Worm (Caenorhabditis elegans) whole organism, young adult: ENCODE measurements around the gene srd-36.

Experiments
- B0261.1 ChIP-seq: sonication (generic microtip); optimal IDR thresholded peaks from 2 replicates; lab custom pipeline; 2016; ENCODE audit warnings: mild to moderate bottlenecking, missing genetic modification characterization, moderate library complexity, missing compliant biosample characterization
- B0336.3 ChIP-seq: fragments of 200-800 bp; sonication (Bioruptor generic); IDR thresholded peaks from 2 replicates; pipeline ENCODE4 v1.3.6; 2022; ENCODE audit warnings: missing genetic modification characterization, missing compliant biosample characterization
- C06A6.2 ChIP-seq: fragments of 200-800 bp; sonication (Bioruptor generic); conservative IDR thresholded peaks from 2 replicates; pipeline ENCODE4 v1.3.6; 2022; ENCODE audit warnings: missing genetic modification characterization, missing compliant biosample characterization
- C17E4.6 ChIP-seq: fragments of 200-800 bp; sonication (Bioruptor generic); IDR thresholded peaks from 2 replicates; pipeline ENCODE4 v1.3.6; 2022; ENCODE audit warnings: missing genetic modification reagents, missing genetic modification characterization, missing compliant biosample characterization
- D2030.7 ChIP-seq: fragments of 200-800 bp; sonication (Bioruptor generic); IDR thresholded peaks from 2 replicates; pipeline ENCODE4 v1.3.6; 2022; ENCODE audit warnings: missing genetic modification reagents, missing genetic modification characterization, missing compliant biosample characterization
- F10E7.11 ChIP-seq: sonication (generic microtip); optimal IDR thresholded peaks from 2 replicates; lab custom pipeline; 2017; ENCODE audit warnings: mild to moderate bottlenecking, missing genetic modification characterization, moderate library complexity, missing compliant biosample characterization
- F49E8.2 ChIP-seq: sonication (generic microtip); optimal IDR thresholded peaks from 3 replicates; lab custom pipeline; 2017; ENCODE audit warnings: missing genetic modification characterization, mild to moderate bottlenecking, missing compliant biosample characterization, antibody characterized with exemption, moderate library complexity; ENCODE audit not compliant: insufficient read depth
- K12H6.12 ChIP-seq: fragments of 200-800 bp; sonication (Bioruptor generic); optimal IDR thresholded peaks from 2 replicates; lab custom pipeline; 2018; ENCODE audit warnings: mild to moderate bottlenecking, missing genetic modification characterization, missing compliant biosample characterization
- Y67H2A.10 ChIP-seq: fragments of 200-800 bp; sonication (Bioruptor generic); conservative IDR thresholded peaks from 2 replicates; pipeline ENCODE4 v1.3.6; 2022; ENCODE audit warnings: missing genetic modification reagents, missing genetic modification characterization, missing compliant biosample characterization
- Y95B8A.8 ChIP-seq: fragments of 200-800 bp; sonication (Bioruptor generic); IDR thresholded peaks from 2 replicates; pipeline ENCODE4 v1.3.6; 2022; ENCODE audit warnings: missing genetic modification reagents, missing genetic modification characterization, missing compliant biosample characterization
- akir-1 ChIP-seq: fragments of 200-800 bp; sonication (Bioruptor generic); optimal IDR thresholded peaks from 2 replicates; lab custom pipeline; 2018; ENCODE audit warnings: mild to moderate bottlenecking, missing genetic modification characterization, moderate library complexity, missing compliant biosample characterization
- ama-1 ChIP-seq, 3 experiments: fragments of 150-350 bp in 1 of 3; sonication (generic microtip) in 2 of 3; optimal IDR thresholded peaks; 2 replicates each; lab custom pipeline; 2014 to 2018; ENCODE audit warnings: missing biosample characterization in 2 of 3, missing genetic modification characterization in 2 of 3, missing genetic modification reagents in 2 of 3
- aptf-2 ChIP-seq: fragments of 200-800 bp; sonication (Bioruptor generic); conservative IDR thresholded peaks from 2 replicates; pipeline ENCODE4 v1.3.6; 2022; ENCODE audit warnings: missing genetic modification reagents, missing genetic modification characterization, missing compliant biosample characterization
- atf-7 ChIP-seq: sonication (generic microtip); optimal IDR thresholded peaks from 2 replicates; lab custom pipeline; 2017; ENCODE audit warnings: mild to moderate bottlenecking, missing genetic modification characterization, missing compliant biosample characterization
- attf-6 ChIP-seq: fragments of 200-800 bp; sonication (Bioruptor generic); IDR thresholded peaks from 2 replicates; pipeline ENCODE4 v1.3.6; 2022; ENCODE audit warnings: missing genetic modification reagents, missing genetic modification characterization, missing compliant biosample characterization
- bed-2 ChIP-seq: fragments of 200-800 bp; sonication (Bioruptor generic); IDR thresholded peaks from 2 replicates; pipeline ENCODE4 v1.3.6; 2022; ENCODE audit warnings: missing genetic modification reagents, missing genetic modification characterization, missing compliant biosample characterization
- ccch-3 ChIP-seq: fragments of 200-800 bp; sonication (Bioruptor generic); optimal IDR thresholded peaks from 2 replicates; lab custom pipeline; 2018; ENCODE audit warnings: mild to moderate bottlenecking, missing genetic modification characterization, missing compliant biosample characterization
- cebp-1 ChIP-seq, 2 experiments: fragments of 200-800 bp in 1 of 2; sonication (Bioruptor generic) in 1 of 2; sonication (generic microtip) in 1 of 2; IDR thresholded peaks in 1 of 2; optimal IDR thresholded peaks in 1 of 2; 2 replicates each; pipeline versions ENCODE4 v1.3.6 to Lab custom; 2017 to 2022; ENCODE audit warnings: missing compliant biosample characterization in 2 of 2, missing genetic modification characterization in 2 of 2, mild to moderate bottlenecking in 1 of 2, missing genetic modification reagents in 1 of 2, moderate library complexity in 1 of 2
- ceh-27 ChIP-seq: fragments of 200-800 bp; sonication (Bioruptor generic); optimal IDR thresholded peaks from 2 replicates; lab custom pipeline; 2018; ENCODE audit warnings: mild to moderate bottlenecking, missing genetic modification characterization, moderate library complexity, missing compliant biosample characterization
- ceh-40 ChIP-seq: fragments of 200-800 bp; sonication (Bioruptor generic); IDR thresholded peaks from 2 replicates; pipeline ENCODE4 v1.3.6; 2022; ENCODE audit warnings: missing genetic modification characterization, missing compliant biosample characterization
- die-1 ChIP-seq: sonication (generic microtip); optimal IDR thresholded peaks from 2 replicates; lab custom pipeline; 2016; ENCODE audit warnings: missing genotype, mild to moderate bottlenecking, missing genetic modification characterization, missing compliant biosample characterization
- dox-1 ChIP-seq: fragments of 200-800 bp; sonication (Bioruptor generic); IDR thresholded peaks from 2 replicates; pipeline ENCODE4 v1.3.6; 2022; ENCODE audit warnings: missing genetic modification reagents, missing genetic modification characterization, missing compliant biosample characterization
- egl-18 ChIP-seq: fragments of 200-800 bp; sonication (Bioruptor generic); IDR thresholded peaks from 2 replicates; pipeline ENCODE4 v1.3.6; 2022; ENCODE audit warnings: missing genetic modification reagents, missing genetic modification characterization, missing compliant biosample characterization
- egl-44 ChIP-seq: fragments of 200-800 bp; sonication (Bioruptor generic); IDR thresholded peaks from 2 replicates; pipeline ENCODE4 v1.3.6; 2022; ENCODE audit warnings: missing genetic modification reagents, missing genetic modification characterization, missing compliant biosample characterization
- fkh-3 ChIP-seq: sonication (generic microtip); optimal IDR thresholded peaks from 2 replicates; lab custom pipeline; 2016; ENCODE audit warnings: mild to moderate bottlenecking, missing genetic modification characterization, missing compliant biosample characterization
- hmg-1.2 ChIP-seq: fragments of 200-800 bp; sonication (Bioruptor generic); IDR thresholded peaks from 2 replicates; pipeline ENCODE4 v1.3.6; 2022; ENCODE audit warnings: missing genetic modification reagents, missing genetic modification characterization, missing compliant biosample characterization
- lin-40 ChIP-seq: sonication (generic microtip); optimal IDR thresholded peaks from 2 replicates; lab custom pipeline; 2016; ENCODE audit warnings: missing genetic modification characterization, mild to moderate bottlenecking, missing compliant biosample characterization, missing genotype, missing genetic modification reagents
- lin-54 ChIP-seq: fragments of 200-800 bp; sonication (Bioruptor generic); optimal IDR thresholded peaks from 2 replicates; lab custom pipeline; 2018; ENCODE audit warnings: mild to moderate bottlenecking, missing genetic modification characterization, missing compliant biosample characterization
- madf-3 ChIP-seq: fragments of 200-800 bp; sonication (Bioruptor generic); IDR thresholded peaks from 2 replicates; pipeline ENCODE4 v1.3.6; 2022; ENCODE audit warnings: missing genetic modification reagents, missing genetic modification characterization, missing compliant biosample characterization
- madf-6 ChIP-seq: fragments of 200-800 bp; sonication (Bioruptor generic); IDR thresholded peaks from 2 replicates; pipeline ENCODE4 v1.3.6; 2022; ENCODE audit warnings: missing genetic modification reagents, missing genetic modification characterization, missing compliant biosample characterization
- mcd-1 ChIP-seq: fragments of 200-800 bp; sonication (Bioruptor generic); IDR thresholded peaks from 2 replicates; pipeline ENCODE4 v1.3.6; 2022; ENCODE audit warnings: missing genetic modification reagents, missing genetic modification characterization, missing compliant biosample characterization
- nhr-179 ChIP-seq: sonication (generic microtip); optimal IDR thresholded peaks from 2 replicates; lab custom pipeline; 2016; ENCODE audit warnings: mild to moderate bottlenecking, missing genetic modification characterization, missing compliant biosample characterization
- nhr-27 ChIP-seq: fragments of 200-800 bp; sonication (Bioruptor generic); optimal IDR thresholded peaks from 2 replicates; lab custom pipeline; 2018; ENCODE audit warnings: mild to moderate bottlenecking, missing genetic modification characterization, moderate library complexity, missing compliant biosample characterization
- nhr-80 ChIP-seq: sonication (generic microtip); optimal IDR thresholded peaks from 2 replicates; lab custom pipeline; 2016; ENCODE audit warnings: missing genetic modification characterization, missing compliant biosample characterization
- pbrm-1 ChIP-seq: fragments of 200-800 bp; sonication (Bioruptor generic); IDR thresholded peaks from 2 replicates; pipeline ENCODE4 v1.3.6; 2022; ENCODE audit warnings: missing genetic modification reagents, missing genetic modification characterization, missing compliant biosample characterization
- pha-4 ChIP-seq: fragments of 150-350 bp; sonication (generic microtip); optimal IDR thresholded peaks from 2 replicates; lab custom pipeline; 2014; ENCODE audit warnings: missing biosample characterization, missing genetic modification reagents, missing genetic modification characterization
- rcor-1 ChIP-seq: fragments of 200-800 bp; sonication (Bioruptor generic); IDR thresholded peaks from 2 replicates; pipeline ENCODE4 v1.3.6; 2022; ENCODE audit warnings: missing genetic modification reagents, missing genetic modification characterization, missing compliant biosample characterization
- repo-1 ChIP-seq: sonication (generic microtip); optimal IDR thresholded peaks from 2 replicates; lab custom pipeline; 2017; ENCODE audit warnings: mild to moderate bottlenecking, missing genetic modification characterization, missing compliant biosample characterization
- rpc-1 ChIP-seq, 2 experiments: fragments of 150-350 bp in 1 of 2; sonication (generic microtip) in 1 of 2; optimal IDR thresholded peaks; 2 replicates each; lab custom pipeline; 2014 to 2018; ENCODE audit warnings: missing biosample characterization in 1 of 2, missing genetic modification characterization in 1 of 2, missing genetic modification reagents in 1 of 2, missing genotype in 1 of 2
- snpc-1.3 ChIP-seq: sonication (generic microtip); optimal IDR thresholded peaks from 2 replicates; lab custom pipeline; 2017; ENCODE audit warnings: missing genetic modification characterization, mild to moderate bottlenecking, missing compliant biosample characterization, antibody characterized with exemption, moderate library complexity, missing genotype, missing genetic modification reagents; ENCODE audit not compliant: insufficient read depth
- tbp1 ChIP-seq: fragments of 200-800 bp; sonication (Bioruptor generic); optimal IDR thresholded peaks from 2 replicates; lab custom pipeline; 2018; ENCODE audit warnings: mild to moderate bottlenecking, missing genetic modification characterization, missing compliant biosample characterization
- tlf-1 ChIP-seq: fragments of 200-800 bp; sonication (Bioruptor generic); optimal IDR thresholded peaks from 2 replicates; lab custom pipeline; 2018; ENCODE audit warnings: mild to moderate bottlenecking, missing genetic modification characterization, missing compliant biosample characterization
- xnd-1 ChIP-seq: sonication (generic microtip); optimal IDR thresholded peaks from 2 replicates; lab custom pipeline; 2016; ENCODE audit warnings: missing genotype, missing genetic modification reagents, missing genetic modification characterization, missing compliant biosample characterization
- zim-3 ChIP-seq: sonication (generic microtip); optimal IDR thresholded peaks from 2 replicates; lab custom pipeline; 2017; ENCODE audit warnings: mild to moderate bottlenecking, missing genetic modification characterization, moderate library complexity, missing compliant biosample characterization
- ztf-25 ChIP-seq: fragments of 200-800 bp; sonication (Bioruptor generic); IDR thresholded peaks from 2 replicates; pipeline ENCODE4 v1.3.6; 2022; ENCODE audit warnings: missing genetic modification reagents, missing genetic modification characterization, missing compliant biosample characterization

srd-36 gene

DNA sequence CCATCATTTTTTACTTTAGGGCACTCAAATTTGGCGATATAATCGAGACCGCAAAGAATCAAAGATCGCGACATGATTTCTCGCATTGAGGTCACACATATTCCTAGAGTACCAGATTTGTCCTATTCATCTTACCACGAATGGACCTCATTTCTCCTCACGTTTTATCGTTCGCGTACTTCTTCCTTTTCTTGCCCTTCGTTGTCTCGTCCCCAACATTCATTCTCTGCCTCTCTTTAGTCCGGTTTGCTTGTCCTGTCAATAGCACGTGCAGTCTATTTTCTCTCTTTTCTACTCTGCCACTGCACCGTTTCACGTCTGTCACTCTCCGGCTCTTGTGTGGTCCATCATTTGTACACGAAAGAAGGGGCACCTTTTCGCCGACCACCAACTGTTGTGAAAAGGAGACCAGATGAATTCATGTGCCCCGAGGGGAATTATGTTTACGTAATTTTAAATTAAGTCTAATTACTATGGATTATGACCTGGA is 43.2 kb downstream of the srd-36 start:
- TF ChIP-seq die-1 (tag; lab: Kevin White, UChicago): no peak
- TF ChIP-seq dox-1 (GFP tag; lab: Robert Waterston, UW): no peak
- TF ChIP-seq ccch-3: no peak
- TF ChIP-seq mcd-1: no peak
- no peak for TF ChIP-seq B0261.1
- TF ChIP-seq D2030.7 (GFP tag; lab: Robert Waterston, UW): no peak
- TF ChIP-seq nhr-80 (tag; lab: Kevin White, UChicago): peak; percentile 74
- no peak for TF ChIP-seq cebp-1 (GFP tag; IDR thresholded peaks at IDR 0.05; lab: Robert Waterston, UW)
- peak; percentile 60 for TF ChIP-seq cebp-1 (tag; optimal IDR thresholded peaks at IDR 0.05; lab: Kevin White, UChicago)
- TF ChIP-seq Y67H2A.10 (GFP tag; lab: Robert Waterston, UW): no peak
- TF ChIP-seq C06A6.2 (GFP tag; lab: Robert Waterston, UW): no peak
- TF ChIP-seq tbp1 (GFP tag; lab: Kevin White, UChicago): peak; percentile 25
- peak; percentile 71; the same call in 1 of the 2 replicates for TF ChIP-seq hmg-1.2 (GFP tag; lab: Robert Waterston, UW)
- TF ChIP-seq repo-1 (tag; lab: Kevin White, UChicago): no peak
- TF ChIP-seq lin-40 (tag; lab: Kevin White, UChicago): peak; percentile 48
- 0 out of 2 replicates have a peak, but pooled peaks have one; percentile 24 for TF ChIP-seq B0336.3 (GFP tag; lab: Robert Waterston, UW)
- no peak for TF ChIP-seq akir-1
- TF ChIP-seq ceh-27 (GFP tag; lab: Kevin White, UChicago): peak; percentile 74
- TF ChIP-seq rcor-1: no peak
- TF ChIP-seq K12H6.12: peak; percentile 61
- no peak for TF ChIP-seq F10E7.11 (tag; lab: Kevin White, UChicago)
- no peak for TF ChIP-seq snpc-1.3 (tag; lab: Kevin White, UChicago)

DNA sequence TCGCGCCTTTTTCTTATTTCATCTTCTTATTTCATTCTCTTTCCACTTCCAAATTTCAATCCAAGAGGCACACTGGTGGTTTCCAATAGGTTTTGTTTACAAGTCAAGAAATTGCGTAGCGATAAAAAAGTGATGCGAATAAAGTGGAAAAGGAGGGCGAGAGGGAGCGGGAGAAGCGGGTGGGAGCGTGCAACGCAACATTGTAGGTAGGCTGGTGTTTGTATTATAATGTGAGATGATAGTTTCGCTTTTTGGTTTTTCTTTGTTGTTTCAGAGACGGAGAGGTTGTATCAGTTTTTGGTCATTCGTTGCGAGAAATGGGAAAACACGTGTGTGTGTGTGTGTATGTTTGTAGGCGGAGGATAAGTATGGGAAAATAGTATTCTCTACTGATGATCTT is 44.4 kb downstream of the srd-36 start:
- TF ChIP-seq lin-40 (tag; lab: Kevin White, UChicago): peak; percentile 31
- TF ChIP-seq tlf-1 (GFP tag; lab: Kevin White, UChicago): no peak
- TF ChIP-seq F49E8.2 (tag; lab: Kevin White, UChicago): no peak
- TF ChIP-seq ztf-25 (GFP tag; lab: Robert Waterston, UW): no peak
- TF ChIP-seq xnd-1 (tag; lab: Kevin White, UChicago): no peak
- no peak for TF ChIP-seq aptf-2 (GFP tag; lab: Robert Waterston, UW)
- TF ChIP-seq Y95B8A.8 (GFP tag; lab: Robert Waterston, UW): no peak
- TF ChIP-seq madf-3: no peak
- no peak for TF ChIP-seq ceh-40 (GFP tag; lab: Robert Waterston, UW)
- TF ChIP-seq tbp1 (GFP tag; lab: Kevin White, UChicago): peak; percentile 12
- no peak for TF ChIP-seq bed-2 (GFP tag; lab: Robert Waterston, UW)
- TF ChIP-seq madf-6 (GFP tag; lab: Robert Waterston, UW): no peak
- no peak for TF ChIP-seq ccch-3
- peak; percentile 90 for TF ChIP-seq pha-4 (tag; lab: Kevin White, UChicago)
- TF ChIP-seq C17E4.6 (GFP tag; lab: Robert Waterston, UW): no peak
- TF ChIP-seq zim-3: no peak
- TF ChIP-seq egl-44 (GFP tag; lab: Robert Waterston, UW): no peak
- no peak for TF ChIP-seq lin-54 (GFP tag; lab: Kevin White, UChicago)
- TF ChIP-seq ceh-27 (GFP tag; lab: Kevin White, UChicago): no peak
- no peak for TF ChIP-seq egl-18 (GFP tag; lab: Robert Waterston, UW)
- no peak for TF ChIP-seq pbrm-1 (GFP tag; lab: Robert Waterston, UW)
- TF ChIP-seq B0261.1: no peak
- TF ChIP-seq die-1 (tag; lab: Kevin White, UChicago): no peak
- TF ChIP-seq nhr-27: no peak
- no peak for TF ChIP-seq ama-1 (optimal IDR thresholded peaks at IDR 0.05; lab: Kevin White, UChicago)
- no peak for TF ChIP-seq ama-1 (GFP tag; optimal IDR thresholded peaks at IDR 0.05; lab: Kevin White, UChicago)
- TF ChIP-seq dox-1 (GFP tag; lab: Robert Waterston, UW): peak; percentile 38; the same call in 1 of the 2 replicates
- TF ChIP-seq fkh-3 (tag; lab: Kevin White, UChicago): no peak
- peak; percentile 38 for TF ChIP-seq atf-7 (tag; lab: Kevin White, UChicago)
- TF ChIP-seq attf-6 (GFP tag; lab: Robert Waterston, UW): no peak
- TF ChIP-seq nhr-179 (tag; lab: Kevin White, UChicago): no peak
- TF ChIP-seq rpc-1 (optimal IDR thresholded peaks at IDR 0.05; lab: Kevin White, UChicago): no peak
- TF ChIP-seq rpc-1 (tag; optimal IDR thresholded peaks at IDR 0.05; lab: Kevin White, UChicago): no peak
